Fruit fly (Drosophila melanogaster) whole organism, embryonic: ENCODE data around the gene Sdic2.
"Not testable (repeated sequence)": the region's sequence is repeated elsewhere in the genome, so short reads cannot be mapped to it uniquely, and the experiment has no call there.

Experiments
- CG3065 ChIP-seq: fragments of 200-800 bp; sonication (Bioruptor generic); optimal IDR thresholded peaks from 2 replicates; lab custom pipeline; 2016; ENCODE audit warnings: missing biosample characterization, missing genetic modification characterization
- Gug ChIP-seq: fragments of 200-800 bp; sonication (Bioruptor generic); IDR thresholded peaks from 4 replicates; pipeline ENCODE4 v1.3.6; 2022; ENCODE audit warnings: missing biosample characterization, missing genetic modification characterization
- Meics ChIP-seq: fragments of 200-800 bp; sonication (Bioruptor generic); optimal IDR thresholded peaks from 2 replicates; lab custom pipeline; 2017; ENCODE audit warnings: missing biosample characterization, mild to moderate bottlenecking, missing genetic modification characterization
- danr ChIP-seq: fragments of 200-800 bp; sonication (Bioruptor generic); IDR thresholded peaks from 2 replicates; pipeline ENCODE4 v1.3.6; 2022; ENCODE audit warnings: missing biosample characterization, missing genetic modification characterization
- luna ChIP-seq: fragments of 200-800 bp; sonication (Bioruptor generic); optimal IDR thresholded peaks from 2 replicates; lab custom pipeline; 2016; ENCODE audit warnings: missing biosample characterization, missing genetic modification characterization

DNA sequence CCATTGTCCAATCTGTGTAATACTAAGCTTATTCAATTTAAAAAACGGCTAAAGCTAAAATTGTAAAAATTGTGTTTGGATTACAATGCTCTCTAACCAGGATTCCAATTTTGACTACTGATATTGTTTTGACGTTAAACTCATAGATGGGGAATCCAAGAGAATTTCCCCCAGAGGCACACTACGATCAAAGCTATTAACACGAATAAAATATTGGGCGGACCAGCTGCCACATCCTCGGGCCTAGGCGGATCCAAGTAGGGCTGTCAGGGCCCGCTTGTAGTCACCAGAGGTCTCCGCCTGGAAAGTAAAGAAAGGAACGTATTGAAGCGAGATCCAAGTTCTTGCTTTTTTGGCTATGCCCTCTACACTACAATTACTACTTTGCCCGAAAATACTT lies 15.5 kb upstream of the Sdic2 start, which contains the start of gene SdicA:
- not testable (repeated sequence) for TF ChIP-seq Meics; CG3065 (GFP tag; lab: Kevin White, UChicago); Gug (GFP tag; lab: Robert Waterston, UW); luna (GFP tag; lab: Kevin White, UChicago); danr
